Fruit fly (Drosophila melanogaster): ENCODE data around the gene CG9727.

The CG9727 gene

DNA sequence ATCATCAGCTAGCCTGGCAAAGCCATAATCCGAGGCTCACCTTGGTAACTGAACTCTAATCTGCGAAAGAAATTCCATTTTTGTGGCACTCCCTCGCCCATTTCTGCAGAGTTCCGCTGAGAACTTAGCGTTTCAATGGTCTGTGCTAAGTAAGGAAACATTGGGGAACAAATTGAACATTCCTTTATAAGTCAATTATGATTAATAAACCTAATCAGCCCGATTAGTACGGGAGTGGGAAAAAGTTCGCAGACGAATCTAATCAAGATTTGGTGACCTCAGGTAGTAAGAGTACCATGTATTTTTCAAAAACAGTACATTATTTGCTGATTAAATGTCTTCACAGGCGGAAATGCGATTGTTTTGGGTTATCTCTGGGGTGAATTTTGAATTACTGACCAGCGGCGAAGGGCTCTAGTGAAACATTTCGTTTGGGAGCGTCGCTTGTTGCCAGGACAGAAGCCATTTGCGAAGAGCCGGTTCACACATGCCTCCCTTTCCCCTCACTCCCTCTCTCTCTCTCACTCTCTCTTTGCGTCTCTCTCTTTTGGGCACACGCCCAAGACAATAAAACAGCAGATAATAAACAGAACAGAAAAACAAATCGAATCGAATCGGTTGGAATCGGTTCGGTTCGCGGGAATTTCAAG lies 53.8 kb downstream of the CG9727 start:
- TF ChIP-seq CTCF (optimal IDR thresholded peaks at IDR 0.05) (no peak), CG8478 (optimal IDR thresholded peaks at IDR 0.05) (no peak)

DNA sequence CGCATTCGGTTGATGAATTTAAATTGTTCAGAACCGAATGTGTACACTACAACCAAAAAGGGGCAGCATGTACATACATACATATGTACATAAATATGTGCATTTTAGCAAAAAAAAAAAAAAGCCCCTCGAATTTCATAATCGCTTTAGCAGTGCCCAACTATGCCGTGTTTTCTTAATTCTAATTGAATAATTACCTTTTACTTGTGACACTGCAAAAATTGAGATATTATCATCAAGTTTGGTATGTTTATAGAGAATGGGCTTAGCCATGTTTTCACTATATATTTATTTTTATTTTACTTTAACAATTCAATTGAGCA lies 55.0 kb downstream of the CG9727 start:
- TF ChIP-seq CG8478 (optimal IDR thresholded peaks at IDR 0.05), result no peak
- TF ChIP-seq CTCF (optimal IDR thresholded peaks at IDR 0.05), result no peak

DNA sequence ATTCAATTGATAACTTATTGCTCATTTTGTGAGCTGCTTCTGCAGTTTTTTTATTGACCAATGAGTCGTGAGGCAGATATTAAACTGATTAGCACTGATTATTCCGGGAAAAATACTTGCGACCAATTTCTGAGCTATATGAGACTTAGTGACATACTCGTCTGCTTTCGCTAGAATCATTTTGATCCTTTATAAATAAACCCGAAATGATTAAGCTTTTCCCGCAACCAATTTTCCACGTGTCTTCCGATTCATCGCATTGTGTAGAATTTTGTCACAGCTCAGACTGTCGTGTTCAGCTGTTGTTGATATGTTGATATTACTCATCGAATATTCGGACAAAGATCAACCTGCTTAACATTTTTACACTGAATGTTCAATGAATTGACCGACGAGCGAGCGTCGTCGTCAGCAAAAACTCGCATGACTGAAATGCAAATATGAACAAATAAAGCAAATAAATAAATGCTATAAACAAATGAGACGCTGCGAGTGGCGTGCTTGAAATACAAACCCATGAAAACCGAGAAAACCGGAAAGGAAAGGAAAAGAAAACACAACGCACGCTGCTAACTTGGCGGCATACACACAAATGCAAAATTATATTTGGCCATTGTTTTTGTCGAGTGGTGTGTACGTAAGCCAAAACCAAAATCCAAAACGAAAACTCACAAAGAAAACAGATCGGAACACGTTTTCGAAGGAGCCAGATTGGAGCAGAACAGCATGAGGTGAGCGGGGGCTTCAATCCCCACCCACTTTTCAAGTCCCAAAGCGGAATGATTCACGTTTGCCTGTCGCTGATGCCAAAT lies 55.6 kb downstream of the CG9727 start:
- TF ChIP-seq CTCF (optimal IDR thresholded peaks at IDR 0.05) (no peak), CG8478 (optimal IDR thresholded peaks at IDR 0.05) (no peak)
